Worm (Caenorhabditis elegans): ENCODE measurements around the gene C06E8.5.

Gene C06E8.5

DNA sequence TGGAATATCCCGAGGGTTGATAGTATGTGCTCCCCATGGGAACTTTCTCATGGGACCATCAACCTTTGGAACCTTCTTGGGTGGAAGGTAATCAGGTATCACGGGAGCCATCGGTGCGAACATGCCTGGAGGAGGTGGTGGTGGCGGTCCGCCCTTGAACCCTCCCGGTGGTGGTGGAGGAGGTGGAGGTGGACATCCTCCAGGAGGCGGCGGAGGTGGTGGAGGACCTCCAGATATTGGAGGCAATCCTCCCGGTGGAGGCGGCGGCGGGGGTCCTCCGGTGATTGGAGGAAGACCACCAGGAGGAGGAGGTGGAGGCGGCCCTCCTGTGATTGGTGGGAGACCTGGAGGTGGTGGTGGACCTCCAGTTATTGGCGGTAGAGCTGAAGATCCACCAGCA, 20.6 kb upstream of the C06E8.5 start:
- TF ChIP-seq pha-4 (GFP tag; IDR thresholded peaks at IDR 0.05) (peak; percentile 66; the same call in 1 of the 2 replicates), pha-4 (tag; optimal IDR thresholded peaks at IDR 0.05) (no peak), mxl-2 (GFP tag; conservative IDR thresholded peaks at IDR 0.05) (peak; percentile 55; the same call in 1 of the 2 replicates), ZK337.2 (GFP tag; IDR thresholded peaks at IDR 0.05) (no peak), fkh-10 (GFP tag; optimal IDR thresholded peaks at IDR 0.05) (no peak), F26F4.8 (GFP tag; conservative IDR thresholded peaks at IDR 0.05) (no peak), egl-43 (GFP tag; IDR thresholded peaks at IDR 0.05) (0 out of 2 replicates have a peak, but pooled peaks have one; percentile 37), nhr-102 (tag; optimal IDR thresholded peaks at IDR 0.05) (no peak), ztf-7 (tag; optimal IDR thresholded peaks at IDR 0.05) (no peak), F49E8.2 (tag; optimal IDR thresholded peaks at IDR 0.05; ENCODE audit: borderline replicate concordance) (no peak), zip-11 (GFP tag; IDR thresholded peaks at IDR 0.05) (no peak), zfp-3 (GFP tag; conservative IDR thresholded peaks at IDR 0.05) (no peak), lin-13 (GFP tag; optimal IDR thresholded peaks at IDR 0.05) (no peak), daf-16 (GFP tag; optimal IDR thresholded peaks at IDR 0.05) (no peak), daf-16 (tag; optimal IDR thresholded peaks at IDR 0.05) (no peak), egl-27 (tag; optimal IDR thresholded peaks at IDR 0.05) (no peak), set-16 (GFP tag; IDR thresholded peaks at IDR 0.05) (peak; percentile 98), F37D6.2 (tag; optimal IDR thresholded peaks at IDR 0.05) (no peak), ama-1 (optimal IDR thresholded peaks at IDR 0.05) (no peak)

DNA sequence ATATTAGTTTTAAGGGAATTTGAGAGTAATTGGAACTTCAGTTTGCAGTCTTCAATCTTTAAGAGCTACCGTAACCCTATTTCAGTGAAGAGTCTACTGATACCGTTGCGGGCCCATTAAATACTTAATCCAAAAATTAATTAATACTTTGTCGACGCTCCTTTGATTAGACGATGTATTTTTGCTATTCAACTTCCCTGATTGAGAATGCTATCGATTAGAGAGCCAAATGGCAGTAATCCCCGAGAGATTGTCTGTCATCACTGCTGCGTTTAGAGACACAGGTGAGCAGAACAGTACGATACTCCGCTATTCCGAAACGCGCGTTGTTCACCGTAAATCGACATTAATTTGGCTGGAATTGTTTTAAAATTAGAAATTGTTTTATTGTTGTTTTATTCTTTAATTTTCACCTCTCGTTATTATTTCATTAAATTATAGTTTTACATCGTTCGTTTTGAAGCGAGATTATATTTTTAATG, 15.9 kb upstream of the C06E8.5 start, which contains the start of gene rfl-1:
Gene rfl-1 (plus strand): TSS at position 51 of the 482 bp plus-strand sequence.
- peak; percentile 19 for TF ChIP-seq mep-1 (tag; optimal IDR thresholded peaks at IDR 0.05)
- peak; percentile 67 for TF ChIP-seq R02D3.7 (tag; optimal IDR thresholded peaks at IDR 0.05)
- TF ChIP-seq lsy-2 (tag; optimal IDR thresholded peaks at IDR 0.05), result peak in 1 of 2 experiments; percentile 83
- peak; percentile 40 for TF ChIP-seq dve-1 (tag; optimal IDR thresholded peaks at IDR 0.05; ENCODE audit: insufficient read depth)
- peak in 1 of 2 experiments; percentile 81 for TF ChIP-seq unc-62 (GFP tag; optimal IDR thresholded peaks at IDR 0.05 in 1 of 2)
- no peak for TF ChIP-seq unc-62 (tag; optimal IDR thresholded peaks at IDR 0.05)
- TF ChIP-seq hlh-11 (tag; optimal IDR thresholded peaks at IDR 0.05), result peak; percentile 2
- no peak for TF ChIP-seq ZK337.2 (GFP tag; IDR thresholded peaks at IDR 0.05)
- no peak for TF ChIP-seq egl-43 (GFP tag; IDR thresholded peaks at IDR 0.05)
- no peak for TF ChIP-seq unc-130 (GFP tag; optimal IDR thresholded peaks at IDR 0.05)
- peak; percentile 98 for TF ChIP-seq Y48G9A.11 (GFP tag; IDR thresholded peaks at IDR 0.05)
- TF ChIP-seq ceh-28 (tag; optimal IDR thresholded peaks at IDR 0.05), result no peak
- peak; percentile 65 for TF ChIP-seq mes-2 (tag; optimal IDR thresholded peaks at IDR 0.05; ENCODE audit: poor library complexity, severe bottlenecking)
- TF ChIP-seq dpl-1 (GFP tag; optimal IDR thresholded peaks at IDR 0.05), result peak; percentile 67
- peak; percentile 97 for TF ChIP-seq T20F7.1 (GFP tag; optimal IDR thresholded peaks at IDR 0.05)
- TF ChIP-seq hmg-1.1 (GFP tag; IDR thresholded peaks at IDR 0.05), result peak; percentile 25; the same call in 1 of the 2 replicates

- TF ChIP-seq rbr-2 (tag; optimal IDR thresholded peaks at IDR 0.05), result no peak
- no peak for TF ChIP-seq lin-1 (GFP tag; IDR thresholded peaks at IDR 0.05)
- no peak for TF ChIP-seq mdt-29 (GFP tag; IDR thresholded peaks at IDR 0.05)
- TF ChIP-seq zfp-2 (tag; optimal IDR thresholded peaks at IDR 0.05), result no peak
- no peak for TF ChIP-seq lsy-2 (tag; optimal IDR thresholded peaks at IDR 0.05)
- no peak for TF ChIP-seq ceh-32 (tag; optimal IDR thresholded peaks at IDR 0.05; ENCODE audit: poor library complexity)
- no peak for TF ChIP-seq attf-4 (tag; optimal IDR thresholded peaks at IDR 0.05)
- TF ChIP-seq Y5F2A.4 (GFP tag; optimal IDR thresholded peaks at IDR 0.05), result no peak
- TF ChIP-seq aly-2 (tag; optimal IDR thresholded peaks at IDR 0.05), result no peak
- TF ChIP-seq ces-1 (GFP tag; optimal IDR thresholded peaks at IDR 0.05), result no peak
Measured at ce11 chrIII:7020500-7020899, 15.2 kb upstream of the C06E8.5 start, which contains the start of gene col-8. Gene col-8, minus strand, starts transcription at chrIII:7020600.
